Worm (Caenorhabditis elegans) whole organism, L2 larva: ENCODE results near the gene grl-5.

Experiments
- C34F6.9 ChIP-seq: fragments of 150-350 bp; optimal IDR thresholded peaks from 2 replicates; lab custom pipeline; 2014; ENCODE audit warnings: missing biosample characterization, missing genetic modification characterization
- F13H6.1 ChIP-seq: sonication (generic microtip); optimal IDR thresholded peaks from 2 replicates; lab custom pipeline; 2016; ENCODE audit warnings: missing genetic modification characterization, missing compliant biosample characterization
- R02D3.7 ChIP-seq: fragments of 150-350 bp; optimal IDR thresholded peaks from 2 replicates; lab custom pipeline; 2014; ENCODE audit warnings: missing biosample characterization, missing genetic modification characterization
- alr-1 ChIP-seq: fragments of 150-350 bp; optimal IDR thresholded peaks from 2 replicates; lab custom pipeline; 2014; ENCODE audit warnings: missing biosample characterization, missing genetic modification characterization
- aly-2 ChIP-seq: fragments of 150-350 bp; optimal IDR thresholded peaks from 2 replicates; lab custom pipeline; 2014; ENCODE audit warnings: missing biosample characterization, missing genetic modification characterization
- ama-1 ChIP-seq: fragments of 150-350 bp; optimal IDR thresholded peaks from 2 replicates; lab custom pipeline; 2018; ENCODE audit warnings: inconsistent platforms
- ceh-16 ChIP-seq: fragments of 150-350 bp; optimal IDR thresholded peaks from 2 replicates; lab custom pipeline; 2014; ENCODE audit warnings: missing biosample characterization, missing genetic modification characterization
- ceh-82 ChIP-seq: fragments of 150-350 bp; optimal IDR thresholded peaks from 2 replicates; lab custom pipeline; 2014; ENCODE audit warnings: missing biosample characterization, missing genetic modification characterization
- dmd-4 ChIP-seq: sonication (generic microtip); optimal IDR thresholded peaks from 2 replicates; lab custom pipeline; 2017; ENCODE audit warnings: missing biosample characterization, missing genetic modification characterization
- elt-1 ChIP-seq: fragments of 150-350 bp; optimal IDR thresholded peaks from 2 replicates; lab custom pipeline; 2014; ENCODE audit warnings: missing biosample characterization, missing genetic modification characterization
- elt-3 ChIP-seq: sonication (generic microtip); optimal IDR thresholded peaks from 2 replicates; lab custom pipeline; 2017; ENCODE audit warnings: missing biosample characterization, missing genetic modification characterization
- gmeb-1 ChIP-seq: fragments of 150-350 bp; optimal IDR thresholded peaks from 2 replicates; lab custom pipeline; 2014; ENCODE audit warnings: missing biosample characterization, missing genetic modification characterization
- lin-11 ChIP-seq: fragments of 150-350 bp; sonication (generic microtip); optimal IDR thresholded peaks from 2 replicates; lab custom pipeline; 2014; ENCODE audit warnings: missing biosample characterization, missing genetic modification characterization, inconsistent platforms, mixed read lengths
- lin-13 ChIP-seq: fragments of 150-350 bp; optimal IDR thresholded peaks from 2 replicates; lab custom pipeline; 2014; ENCODE audit warnings: missing biosample characterization, missing genetic modification reagents, missing genetic modification characterization
- lin-39 ChIP-seq: fragments of 150-350 bp; optimal IDR thresholded peaks from 2 replicates; lab custom pipeline; 2014; ENCODE audit warnings: missing biosample characterization, missing genetic modification reagents, missing genetic modification characterization
- mbf-1 ChIP-seq: sonication (generic microtip); optimal IDR thresholded peaks from 2 replicates; lab custom pipeline; 2017; ENCODE audit warnings: missing biosample characterization, missing genetic modification characterization
- mdl-1 ChIP-seq, 2 experiments: fragments of 150-350 bp in 1 of 2; sonication (generic microtip) in 1 of 2; optimal IDR thresholded peaks; 2 replicates each; lab custom pipeline; 2017; ENCODE audit warnings: missing biosample characterization in 2 of 2, missing genetic modification characterization in 2 of 2
- nhr-10 ChIP-seq: sonication (generic microtip); optimal IDR thresholded peaks from 2 replicates; lab custom pipeline; 2017; ENCODE audit warnings: missing biosample characterization, missing genetic modification characterization
- nhr-12 ChIP-seq: fragments of 150-350 bp; optimal IDR thresholded peaks from 2 replicates; lab custom pipeline; 2014; ENCODE audit warnings: missing biosample characterization, missing genetic modification characterization
- nhr-129 ChIP-seq: fragments of 150-350 bp; optimal IDR thresholded peaks from 2 replicates; lab custom pipeline; 2014; ENCODE audit warnings: missing biosample characterization, missing genetic modification characterization
- nhr-21 ChIP-seq: fragments of 150-350 bp; optimal IDR thresholded peaks from 2 replicates; lab custom pipeline; 2014; ENCODE audit warnings: missing biosample characterization, missing genetic modification characterization
- nhr-23 ChIP-seq: fragments of 150-350 bp; optimal IDR thresholded peaks from 2 replicates; lab custom pipeline; 2014; ENCODE audit warnings: missing biosample characterization, missing genetic modification reagents, missing genetic modification characterization
- nhr-237 ChIP-seq: fragments of 150-350 bp; optimal IDR thresholded peaks from 2 replicates; lab custom pipeline; 2014; ENCODE audit warnings: missing biosample characterization, missing genetic modification characterization
- nhr-77 ChIP-seq: fragments of 150-350 bp; optimal IDR thresholded peaks from 2 replicates; lab custom pipeline; 2014; ENCODE audit warnings: missing biosample characterization, missing genetic modification characterization
- peb-1 ChIP-seq: fragments of 150-350 bp; optimal IDR thresholded peaks from 2 replicates; lab custom pipeline; 2014; ENCODE audit warnings: missing biosample characterization, missing genetic modification characterization
- sem-4 ChIP-seq: fragments of 150-350 bp; optimal IDR thresholded peaks from 2 replicates; lab custom pipeline; 2014; ENCODE audit warnings: missing biosample characterization, missing genetic modification reagents, missing genetic modification characterization
- skn-1 ChIP-seq: sonication (generic microtip); optimal IDR thresholded peaks from 2 replicates; lab custom pipeline; 2017; ENCODE audit warnings: missing biosample characterization, missing genetic modification characterization
- sma-3 ChIP-seq: sonication (generic microtip); optimal IDR thresholded peaks from 2 replicates; lab custom pipeline; 2016; ENCODE audit warnings: missing genetic modification reagents, missing genetic modification characterization, missing compliant biosample characterization
- sma-9 ChIP-seq, 2 experiments: fragments of 150-350 bp in 1 of 2; sonication (generic microtip) in 1 of 2; optimal IDR thresholded peaks; 2 replicates each; lab custom pipeline; 2014 to 2016; ENCODE audit warnings: missing genetic modification characterization in 2 of 2, mild to moderate bottlenecking in 1 of 2, missing biosample characterization in 1 of 2, missing compliant biosample characterization in 1 of 2, missing genetic modification reagents in 1 of 2, moderate library complexity in 1 of 2
- unc-39 ChIP-seq: fragments of 150-350 bp; optimal IDR thresholded peaks from 2 replicates; lab custom pipeline; 2014; ENCODE audit warnings: missing biosample characterization, missing genetic modification characterization
- unc-55 ChIP-seq: fragments of 150-350 bp; sonication (generic microtip); optimal IDR thresholded peaks from 3 replicates; lab custom pipeline; 2014; ENCODE audit warnings: missing biosample characterization, missing genetic modification reagents, missing genetic modification characterization
- unc-62 ChIP-seq: fragments of 150-350 bp; optimal IDR thresholded peaks from 2 replicates; lab custom pipeline; 2014; ENCODE audit warnings: missing biosample characterization, missing genetic modification reagents, missing genetic modification characterization
- zag-1 ChIP-seq: fragments of 150-350 bp; optimal IDR thresholded peaks from 2 replicates; lab custom pipeline; 2014; ENCODE audit warnings: missing biosample characterization, missing genetic modification characterization
- ztf-1 ChIP-seq: fragments of 200-800 bp; sonication (Bioruptor generic); conservative IDR thresholded peaks from 2 replicates; pipeline ENCODE4 v1.3.6; 2022; ENCODE audit warnings: missing genetic modification characterization, missing compliant biosample characterization
- ztf-11 ChIP-seq: sonication (generic microtip); optimal IDR thresholded peaks from 2 replicates; lab custom pipeline; 2017; ENCODE audit warnings: missing biosample characterization, missing genetic modification characterization

The grl-5 gene

ce11 chrV:4400118-4400517 lies 14.3 kb downstream of the grl-5 start, which contains the start of gene F13A2.4:
Gene F13A2.4 (minus strand): TSS chrV:4400218.
- TF ChIP-seq mdl-1 (tag; optimal IDR thresholded peaks at IDR 0.05; lab: Kevin White, UChicago) (no peak), F13H6.1 (no peak), ama-1 (lab: Kevin White, UChicago) (no peak), gmeb-1 (tag; lab: Kevin White, UChicago) (no peak), lin-11 (tag; lab: Kevin White, UChicago) (no peak), R02D3.7 (tag; lab: Kevin White, UChicago) (no peak), elt-3 (tag; lab: Kevin White, UChicago) (no peak), nhr-21 (tag; lab: Kevin White, UChicago) (no peak), ceh-82 (no peak), unc-39 (no peak), nhr-129 (no peak), unc-55 (GFP tag; lab: Kevin White, UChicago) (no peak), nhr-237 (tag; lab: Kevin White, UChicago) (no peak), peb-1 (tag; lab: Kevin White, UChicago) (no peak), alr-1 (tag; lab: Kevin White, UChicago) (no peak), sma-9 (GFP tag; optimal IDR thresholded peaks at IDR 0.05; lab: Kevin White, UChicago) (no peak), sma-9 (tag; optimal IDR thresholded peaks at IDR 0.05; lab: Kevin White, UChicago) (no peak)

- no peak for TF ChIP-seq C34F6.9
- no peak for TF ChIP-seq mbf-1 (tag; lab: Kevin White, UChicago)
These were observed 15.6 kb downstream of the grl-5 start for ce11 chrV:4398884-4399283.

DNA sequence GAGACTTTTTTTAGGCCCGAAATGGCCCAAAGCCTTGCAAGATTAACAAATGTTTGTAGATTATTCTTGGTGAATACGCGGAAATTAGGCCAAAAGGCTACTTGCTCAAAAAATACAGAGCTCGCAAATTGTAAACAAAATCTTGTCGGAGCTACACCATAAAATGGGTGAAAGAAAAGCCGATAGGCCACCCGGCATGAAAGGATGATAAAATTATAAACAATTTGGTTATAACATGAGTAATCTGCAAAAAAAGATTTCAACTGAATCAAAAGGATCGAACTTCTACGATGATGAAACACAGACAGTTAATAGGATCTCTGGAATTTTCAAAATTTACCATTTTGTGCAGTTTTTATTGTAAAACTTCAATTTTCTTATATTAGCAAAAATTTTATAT lies 16.3 kb downstream of the grl-5 start:
- no peak for TF ChIP-seq ama-1 (lab: Kevin White, UChicago)
- TF ChIP-seq nhr-12 (tag; lab: Kevin White, UChicago), result no peak
- TF ChIP-seq, all 48 proteins: peak for 0

- TF ChIP-seq mdl-1 (tag; optimal IDR thresholded peaks at IDR 0.05; lab: Kevin White, UChicago) (no peak), skn-1 (tag; lab: Kevin White, UChicago) (no peak), F13H6.1 (no peak), nhr-12 (tag; lab: Kevin White, UChicago) (no peak), nhr-77 (tag; lab: Kevin White, UChicago) (no peak), sem-4 (tag; lab: Kevin White, UChicago) (no peak), aly-2 (no peak), sma-9 (GFP tag; optimal IDR thresholded peaks at IDR 0.05; lab: Kevin White, UChicago) (no peak), sma-9 (tag; optimal IDR thresholded peaks at IDR 0.05; lab: Kevin White, UChicago) (no peak), R02D3.7 (tag; lab: Kevin White, UChicago) (no peak), elt-1 (tag; lab: Kevin White, UChicago) (no peak), zag-1 (no peak), ztf-11 (no peak), sma-3 (GFP tag; lab: Kevin White, UChicago) (no peak), unc-62 (GFP tag; lab: Kevin White, UChicago) (no peak), dmd-4 (tag; lab: Kevin White, UChicago) (no peak), nhr-23 (tag; lab: Kevin White, UChicago) (no peak), mbf-1 (tag; lab: Kevin White, UChicago) (no peak), lin-39 (tag; lab: Kevin White, UChicago) (no peak), ztf-1 (GFP tag; lab: Robert Waterston, UW) (no peak), nhr-10 (no peak)
- TF ChIP-seq, all 48 proteins: peak for 0
These were observed 18.2 kb downstream of the grl-5 start, which contains the start of gene F13A2.3 for ce11 chrV:4396257-4396656. Gene F13A2.3 (minus strand): TSS chrV:4396357.

- TF ChIP-seq unc-62 (GFP tag; lab: Kevin White, UChicago) (no peak), sem-4 (tag; lab: Kevin White, UChicago) (no peak), lin-13 (GFP tag; lab: Kevin White, UChicago) (no peak), sma-3 (GFP tag; lab: Kevin White, UChicago) (no peak), unc-39 (no peak), gmeb-1 (tag; lab: Kevin White, UChicago) (no peak), ceh-16 (tag; lab: Kevin White, UChicago) (no peak)
These were observed 26.5 kb downstream of the grl-5 start for ce11 chrV:4387916-4388315.
